Fruit fly (Drosophila melanogaster) whole organism, adult: ENCODE results near the gene spz.

Experiments
- CG11617 ChIP-seq: fragments of 200-800 bp; sonication (Bioruptor generic); optimal IDR thresholded peaks from 2 replicates; lab custom pipeline; 2017; ENCODE audit warnings: mild to moderate bottlenecking, missing biosample characterization, missing genetic modification reagents, missing genetic modification characterization
- CG12768 ChIP-seq: fragments of 200-800 bp; sonication (Bioruptor generic); optimal IDR thresholded peaks from 2 replicates; lab custom pipeline; 2017; ENCODE audit warnings: missing biosample characterization, missing genetic modification characterization, mild to moderate bottlenecking, moderate library complexity, missing genetic modification reagents
- CG14711 ChIP-seq: fragments of 200-800 bp; sonication (Bioruptor generic); optimal IDR thresholded peaks from 2 replicates; lab custom pipeline; 2018; ENCODE audit warnings: missing biosample characterization, mild to moderate bottlenecking, missing genetic modification characterization, moderate library complexity
- CG1620 ChIP-seq: fragments of 200-800 bp; sonication (Bioruptor generic); optimal IDR thresholded peaks from 2 replicates; lab custom pipeline; 2016; ENCODE audit warnings: missing biosample characterization, missing genetic modification characterization
- CG33017 ChIP-seq: fragments of 200-800 bp; sonication (Bioruptor generic); optimal IDR thresholded peaks from 2 replicates; lab custom pipeline; 2018; ENCODE audit warnings: missing biosample characterization, mild to moderate bottlenecking, missing genetic modification characterization, moderate library complexity
- CG5204 ChIP-seq: fragments of 200-800 bp; sonication (Bioruptor generic); optimal IDR thresholded peaks from 2 replicates; lab custom pipeline; 2016; ENCODE audit warnings: missing biosample characterization, missing genetic modification characterization
- CG7045 ChIP-seq: fragments of 200-800 bp; sonication (Bioruptor generic); optimal IDR thresholded peaks from 2 replicates; lab custom pipeline; 2017; ENCODE audit warnings: missing biosample characterization, mild to moderate bottlenecking, missing genetic modification characterization
- CG7101 ChIP-seq: fragments of 200-800 bp; sonication (Bioruptor generic); optimal IDR thresholded peaks from 2 replicates; lab custom pipeline; 2018; ENCODE audit warnings: missing biosample characterization, mild to moderate bottlenecking, missing genetic modification characterization, moderate library complexity
- Clk ChIP-seq: fragments of 200-800 bp; sonication (Bioruptor generic); optimal IDR thresholded peaks from 2 replicates; lab custom pipeline; 2017; ENCODE audit warnings: missing biosample characterization, missing genetic modification characterization
- Crg-1 ChIP-seq: fragments of 200-800 bp; sonication (Bioruptor generic); optimal IDR thresholded peaks from 2 replicates; lab custom pipeline; 2016; ENCODE audit warnings: missing biosample characterization, missing genetic modification characterization
- Hr96 ChIP-seq: fragments of 200-800 bp; sonication (Bioruptor generic); optimal IDR thresholded peaks from 2 replicates; lab custom pipeline; 2016; ENCODE audit warnings: missing biosample characterization, missing genetic modification characterization
- Mnt ChIP-seq: fragments of 200-800 bp; sonication (Bioruptor generic); optimal IDR thresholded peaks from 2 replicates; lab custom pipeline; 2016; ENCODE audit warnings: missing biosample characterization, mild to moderate bottlenecking, missing genetic modification characterization
- bab1 ChIP-seq: fragments of 200-800 bp; sonication (Bioruptor generic); optimal IDR thresholded peaks from 3 replicates; lab custom pipeline; 2019; ENCODE audit warnings: missing biosample characterization, mild to moderate bottlenecking, missing genetic modification characterization, moderate library complexity
- cic ChIP-seq: fragments of 200-800 bp; sonication (Bioruptor generic); optimal IDR thresholded peaks from 2 replicates; lab custom pipeline; 2017; ENCODE audit warnings: missing biosample characterization, mild to moderate bottlenecking, missing genetic modification characterization, moderate library complexity
- cnc ChIP-seq, 2 experiments: fragments of >200 bp; optimal IDR thresholded peaks; 2 replicates each; lab custom pipeline; 2017
- kay ChIP-seq: fragments of 200-800 bp; sonication (Bioruptor generic); peaks from one replicate; lab custom pipeline; 2016; ENCODE audit warnings: missing biosample characterization, missing genetic modification characterization, borderline replicate concordance
- ovo ChIP-seq: fragments of 200-800 bp; sonication (Bioruptor generic); optimal IDR thresholded peaks from 2 replicates; lab custom pipeline; 2016; ENCODE audit warnings: missing biosample characterization, missing genetic modification characterization
- pad ChIP-seq: fragments of 200-800 bp; sonication (Bioruptor generic); optimal IDR thresholded peaks from 3 replicates; lab custom pipeline; 2017; ENCODE audit warnings: missing biosample characterization, missing genetic modification characterization, mild to moderate bottlenecking, moderate library complexity, missing genetic modification reagents
- tj ChIP-seq: fragments of 200-800 bp; sonication (Bioruptor generic); optimal IDR thresholded peaks from 3 replicates; lab custom pipeline; 2017; ENCODE audit warnings: missing biosample characterization, mild to moderate bottlenecking, missing genetic modification characterization, moderate library complexity
- toe ChIP-seq: fragments of 200-800 bp; sonication (Bioruptor generic); optimal IDR thresholded peaks from 2 replicates; lab custom pipeline; 2016; ENCODE audit warnings: missing biosample characterization, missing genetic modification characterization

The spz gene

DNA sequence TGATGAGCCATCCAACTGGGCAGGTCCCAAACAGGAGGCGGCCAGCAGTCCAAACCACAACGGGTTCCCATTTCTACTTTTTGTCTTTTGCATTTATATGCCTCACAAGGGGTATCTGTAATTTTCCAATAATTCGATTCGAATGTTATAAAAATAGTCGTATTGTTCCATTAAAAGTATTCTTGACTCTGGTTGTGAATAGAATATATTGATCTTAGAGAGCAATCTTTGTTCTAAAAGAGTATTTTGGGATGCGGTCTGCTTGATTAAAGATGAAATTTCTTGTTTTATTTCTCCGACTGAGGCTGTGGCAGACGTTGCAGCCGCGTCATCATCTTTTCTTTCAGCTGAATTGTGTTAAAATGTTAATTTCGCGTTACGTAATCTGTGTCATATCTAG, 35.9 kb downstream of the spz start:
- no peak for TF ChIP-seq CG14711 (tag; lab: Kevin White, UChicago)
- no peak for TF ChIP-seq Mnt
- no peak for TF ChIP-seq tj
- TF ChIP-seq CG7101, result no peak
- no peak for TF ChIP-seq Crg-1 (GFP tag; lab: Kevin White, UChicago)

DNA sequence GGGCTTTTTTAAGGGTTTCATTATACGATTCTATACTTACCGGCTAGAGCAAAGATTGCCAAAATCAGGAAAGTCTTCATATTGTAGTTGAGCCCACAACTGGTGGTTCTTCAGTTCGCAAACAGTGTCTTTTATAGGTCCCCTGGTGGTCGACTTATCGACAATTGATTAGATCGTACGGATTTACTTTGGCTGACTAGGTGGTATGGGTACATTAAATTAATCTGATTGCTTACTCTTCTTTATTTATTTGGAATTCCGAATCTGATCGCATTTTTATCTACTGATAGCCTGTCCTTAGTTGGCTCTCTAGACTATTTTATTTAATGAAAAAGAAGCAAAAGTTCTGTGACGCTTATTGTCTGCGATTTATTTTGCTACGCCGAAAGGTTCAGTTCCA, 43.9 kb downstream of the spz start, which contains the start of gene CG6271:
TSS of gene CG6271 (minus strand) at position 101 of the 400 bp plus-strand sequence.
- TF ChIP-seq pad (GFP tag; lab: Kevin White, UChicago) (no peak), CG14711 (tag; lab: Kevin White, UChicago) (no peak), ovo (GFP tag; lab: Kevin White, UChicago) (no peak), cnc (optimal IDR thresholded peaks at IDR 0.05; lab: Kevin White, UChicago) (no peak), CG5204 (no peak), Clk (GFP tag; lab: Kevin White, UChicago) (no peak), CG7045 (GFP tag; lab: Kevin White, UChicago) (no peak), Crg-1 (GFP tag; lab: Kevin White, UChicago) (no peak), Mnt (no peak), Hr96 (GFP tag; lab: Kevin White, UChicago) (no peak), CG11617 (GFP tag; lab: Kevin White, UChicago) (no peak), cic (GFP tag; lab: Kevin White, UChicago) (no peak), CG1620 (GFP tag; lab: Kevin White, UChicago) (no peak), tj (no peak), toe (GFP tag; lab: Kevin White, UChicago) (no peak), CG33017 (tag; lab: Kevin White, UChicago) (no peak), CG12768 (GFP tag; lab: Kevin White, UChicago) (no peak), bab1 (GFP tag; lab: Kevin White, UChicago) (no peak), CG7101 (no peak), kay (GFP tag; lab: Kevin White, UChicago) (no peak)

DNA sequence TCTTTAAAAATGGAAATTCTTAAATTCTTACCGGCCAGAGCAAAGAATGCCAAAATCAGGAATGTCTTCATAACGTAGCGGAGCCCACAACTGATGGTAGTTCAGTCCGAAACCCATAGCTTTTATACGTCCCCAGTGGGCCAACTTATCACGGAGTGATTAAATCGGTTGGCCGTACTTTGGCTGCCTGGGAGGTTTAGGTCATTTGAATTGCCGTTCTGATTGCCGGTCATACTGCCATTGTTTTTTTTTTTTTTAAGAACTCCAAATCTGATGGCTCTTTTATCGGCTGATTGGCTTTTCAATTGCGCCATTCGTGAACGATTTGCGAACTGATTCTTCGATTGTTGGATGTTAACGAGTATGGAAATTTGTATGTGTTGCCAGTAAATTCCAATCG, 46.8 kb downstream of the spz start, which contains the start of gene CG6277:
TSS of gene CG6277 (minus strand) at position 101 of the 400 bp plus-strand sequence.
- TF ChIP-seq toe (GFP tag; lab: Kevin White, UChicago), result no peak
- no peak for TF ChIP-seq CG14711 (tag; lab: Kevin White, UChicago)
- no peak for TF ChIP-seq Clk (GFP tag; lab: Kevin White, UChicago)
- no peak for TF ChIP-seq ovo (GFP tag; lab: Kevin White, UChicago)
- no peak for TF ChIP-seq Crg-1 (GFP tag; lab: Kevin White, UChicago)
- no peak for TF ChIP-seq Mnt
- TF ChIP-seq CG5204, result no peak
- TF ChIP-seq cic (GFP tag; lab: Kevin White, UChicago), result no peak
- TF ChIP-seq CG7101, result no peak
- TF ChIP-seq CG33017 (tag; lab: Kevin White, UChicago), result no peak
- no peak for TF ChIP-seq cnc (optimal IDR thresholded peaks at IDR 0.05; lab: Kevin White, UChicago)
- TF ChIP-seq CG1620 (GFP tag; lab: Kevin White, UChicago), result no peak
- no peak for TF ChIP-seq CG7045 (GFP tag; lab: Kevin White, UChicago)
- TF ChIP-seq kay (GFP tag; lab: Kevin White, UChicago), result no peak
- no peak for TF ChIP-seq Hr96 (GFP tag; lab: Kevin White, UChicago)
- TF ChIP-seq tj, result no peak
- TF ChIP-seq CG11617 (GFP tag; lab: Kevin White, UChicago), result no peak
- TF ChIP-seq CG12768 (GFP tag; lab: Kevin White, UChicago), result no peak
- no peak for TF ChIP-seq bab1 (GFP tag; lab: Kevin White, UChicago)

DNA sequence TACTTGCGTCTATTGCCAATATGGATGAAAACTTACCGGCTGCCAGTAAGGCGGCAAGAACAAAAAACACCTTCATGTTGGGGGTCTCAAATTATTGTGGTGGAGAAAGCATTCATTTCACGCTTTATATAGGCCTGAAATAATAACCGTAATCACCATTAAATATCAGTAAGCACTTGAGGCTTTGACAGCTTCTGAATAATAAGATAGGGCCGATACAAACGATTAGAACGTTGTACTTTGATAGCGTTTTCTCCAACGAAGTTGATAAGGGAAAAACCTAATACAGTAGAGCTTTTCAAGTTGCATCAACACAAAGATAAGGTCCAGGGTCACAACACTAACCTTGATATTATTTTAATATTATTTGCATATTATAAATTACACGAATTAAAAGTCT, 48.6 kb downstream of the spz start, which contains the start of gene CG6283:
TSS of gene CG6283 (minus strand) at position 101 of the 400 bp plus-strand sequence.
- TF ChIP-seq kay (GFP tag; lab: Kevin White, UChicago) (peak; percentile 28), Crg-1 (GFP tag; lab: Kevin White, UChicago) (no peak)

DNA sequence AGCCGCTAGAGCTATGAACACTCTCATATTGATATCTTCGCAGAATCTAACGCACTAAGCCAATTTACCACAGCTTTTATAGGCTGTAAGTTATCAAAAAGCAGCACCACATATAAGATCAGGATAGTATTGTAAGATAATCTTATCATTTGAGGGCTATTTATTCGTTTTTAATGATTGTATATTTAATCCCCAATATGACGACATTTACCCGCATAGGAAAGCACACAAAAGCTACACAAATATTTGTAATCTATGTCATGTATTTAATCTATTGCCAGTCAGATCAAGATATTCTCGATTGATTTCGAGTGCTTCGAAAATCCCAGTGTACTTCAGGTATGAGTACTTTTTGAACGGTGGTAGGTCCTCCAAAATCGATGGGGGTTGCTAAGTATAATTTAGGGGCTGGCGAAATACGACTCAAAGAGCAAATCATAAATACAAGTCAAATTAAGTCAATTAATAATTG, 50.1 kb downstream of the spz start, which contains the start of gene CG17191:
TSS of gene CG17191 (minus strand) at position 51 of the 472 bp plus-strand sequence.
- no peak for TF ChIP-seq cnc (optimal IDR thresholded peaks at IDR 0.05; lab: Kevin White, UChicago)
- TF ChIP-seq pad (GFP tag; lab: Kevin White, UChicago), result no peak
- TF ChIP-seq cic (GFP tag; lab: Kevin White, UChicago), result no peak
- no peak for TF ChIP-seq CG1620 (GFP tag; lab: Kevin White, UChicago)
- no peak for TF ChIP-seq bab1 (GFP tag; lab: Kevin White, UChicago)
- TF ChIP-seq CG12768 (GFP tag; lab: Kevin White, UChicago), result no peak
- TF ChIP-seq Clk (GFP tag; lab: Kevin White, UChicago), result no peak
- TF ChIP-seq CG7045 (GFP tag; lab: Kevin White, UChicago), result no peak
- TF ChIP-seq toe (GFP tag; lab: Kevin White, UChicago), result no peak
- no peak for TF ChIP-seq Hr96 (GFP tag; lab: Kevin White, UChicago)
- TF ChIP-seq CG11617 (GFP tag; lab: Kevin White, UChicago), result no peak

DNA sequence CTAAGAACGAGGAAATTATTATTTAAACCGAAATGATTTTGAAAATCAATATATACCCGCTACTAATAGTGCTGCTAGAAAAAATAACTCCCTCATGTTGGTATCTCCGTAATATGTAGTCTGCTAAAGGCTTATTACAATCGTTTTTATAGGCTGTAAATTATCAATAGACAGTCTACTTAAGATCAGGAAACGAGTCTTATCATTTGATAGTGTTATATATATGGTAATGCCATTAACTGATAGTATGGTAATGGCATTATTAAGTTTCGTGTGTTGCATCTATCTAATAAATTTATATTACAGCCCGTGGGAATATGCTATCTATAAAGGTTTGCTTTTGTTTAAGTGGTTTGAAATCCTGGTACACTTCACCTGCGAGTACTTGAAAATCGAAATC, 51.7 kb downstream of the spz start, which contains the start of gene CG17192:
TSS of gene CG17192 (minus strand) at position 101 of the 400 bp plus-strand sequence.
- TF ChIP-seq CG12768 (GFP tag; lab: Kevin White, UChicago) (no peak), kay (GFP tag; lab: Kevin White, UChicago) (no peak), CG1620 (GFP tag; lab: Kevin White, UChicago) (no peak), CG7045 (GFP tag; lab: Kevin White, UChicago) (no peak), cnc (optimal IDR thresholded peaks at IDR 0.05; lab: Kevin White, UChicago) (no peak), bab1 (GFP tag; lab: Kevin White, UChicago) (no peak), tj (no peak), cic (GFP tag; lab: Kevin White, UChicago) (no peak), Clk (GFP tag; lab: Kevin White, UChicago) (no peak), Crg-1 (GFP tag; lab: Kevin White, UChicago) (no peak), toe (GFP tag; lab: Kevin White, UChicago) (no peak), CG7101 (no peak)
